Worm (Caenorhabditis elegans) whole organism, late embryonic: ENCODE results near the gene ivph-3.

ENCODE experiments used
- C38D4.7 ChIP-seq: fragments of 200-800 bp; sonication (Bioruptor generic); optimal IDR thresholded peaks from 2 replicates; lab custom pipeline; 2018; ENCODE audit warnings: mild to moderate bottlenecking, missing genetic modification characterization, moderate library complexity, missing compliant biosample characterization
- K02D7.2 ChIP-seq: sonication (generic microtip); optimal IDR thresholded peaks from 2 replicates; lab custom pipeline; 2017; ENCODE audit warnings: mild to moderate bottlenecking, missing genetic modification characterization, missing compliant biosample characterization
- K09A11.1 ChIP-seq: sonication (generic microtip); optimal IDR thresholded peaks from 2 replicates; lab custom pipeline; 2017; ENCODE audit warnings: antibody characterized with exemption, mild to moderate bottlenecking, missing genetic modification characterization, missing compliant biosample characterization; ENCODE audit not compliant: insufficient read depth
- T23F11.4 ChIP-seq: fragments of 200-800 bp; sonication (Bioruptor generic); optimal IDR thresholded peaks from 2 replicates; lab custom pipeline; 2018; ENCODE audit warnings: mild to moderate bottlenecking, missing genetic modification characterization, missing compliant biosample characterization
- Y22D7AL.16 ChIP-seq: sonication (generic microtip); optimal IDR thresholded peaks from 2 replicates; lab custom pipeline; 2016; ENCODE audit warnings: missing genetic modification characterization, missing compliant biosample characterization
- ahr-1 ChIP-seq: sonication (generic microtip); optimal IDR thresholded peaks from 2 replicates; lab custom pipeline; 2016; ENCODE audit warnings: missing genetic modification characterization, missing compliant biosample characterization
- ceh-18 ChIP-seq: sonication (generic microtip); optimal IDR thresholded peaks from 2 replicates; lab custom pipeline; 2016; ENCODE audit warnings: missing genetic modification characterization, missing compliant biosample characterization
- ceh-2 ChIP-seq: sonication (generic microtip); optimal IDR thresholded peaks from 2 replicates; lab custom pipeline; 2016; ENCODE audit warnings: missing genotype, missing genetic modification characterization, missing compliant biosample characterization
- ceh-24 ChIP-seq: sonication (generic microtip); optimal IDR thresholded peaks from 2 replicates; lab custom pipeline; 2016; ENCODE audit warnings: mild to moderate bottlenecking, missing genetic modification characterization, missing compliant biosample characterization
- dmd-4 ChIP-seq: sonication (generic microtip); optimal IDR thresholded peaks from 2 replicates; lab custom pipeline; 2016; ENCODE audit warnings: borderline replicate concordance, missing genetic modification characterization, missing compliant biosample characterization
- elt-4 ChIP-seq: sonication (generic microtip); optimal IDR thresholded peaks from 2 replicates; lab custom pipeline; 2016; ENCODE audit warnings: missing genetic modification characterization, missing compliant biosample characterization
- ets-4 ChIP-seq: sonication (generic microtip); optimal IDR thresholded peaks from 2 replicates; lab custom pipeline; 2016; ENCODE audit warnings: missing genetic modification characterization, missing compliant biosample characterization
- eyg-1 ChIP-seq: sonication (generic microtip); optimal IDR thresholded peaks from 2 replicates; lab custom pipeline; 2016; ENCODE audit warnings: missing genotype, missing genetic modification characterization, missing compliant biosample characterization
- fax-1 ChIP-seq: sonication (generic microtip); optimal IDR thresholded peaks from 2 replicates; lab custom pipeline; 2016; ENCODE audit warnings: missing genotype, missing genetic modification characterization, missing compliant biosample characterization
- hlh-8 ChIP-seq: sonication (generic microtip); optimal IDR thresholded peaks from 2 replicates; lab custom pipeline; 2016; ENCODE audit warnings: missing genotype, missing genetic modification characterization, missing compliant biosample characterization
- lin-11 ChIP-seq: fragments of 200-800 bp; sonication (Bioruptor generic); optimal IDR thresholded peaks from 2 replicates; lab custom pipeline; 2018; ENCODE audit warnings: mild to moderate bottlenecking, missing genetic modification characterization, missing compliant biosample characterization
- madf-2 ChIP-seq: sonication (generic microtip); optimal IDR thresholded peaks from 2 replicates; lab custom pipeline; 2017; ENCODE audit warnings: missing genetic modification characterization, missing compliant biosample characterization
- mec-3 ChIP-seq: sonication (generic microtip); optimal IDR thresholded peaks from 2 replicates; lab custom pipeline; 2016; ENCODE audit warnings: borderline replicate concordance, missing genetic modification characterization, missing compliant biosample characterization
- nfya-1 ChIP-seq: sonication (generic microtip); optimal IDR thresholded peaks from 2 replicates; lab custom pipeline; 2017; ENCODE audit warnings: missing genetic modification characterization, mild to moderate bottlenecking, missing compliant biosample characterization, antibody characterized with exemption, moderate library complexity
- nhr-232 ChIP-seq: sonication (generic microtip); optimal IDR thresholded peaks from 2 replicates; lab custom pipeline; 2016; ENCODE audit warnings: missing genetic modification characterization, missing compliant biosample characterization
- npax-4 ChIP-seq: sonication (generic microtip); optimal IDR thresholded peaks from 2 replicates; lab custom pipeline; 2016; ENCODE audit warnings: missing genetic modification characterization, missing compliant biosample characterization
- odd-2 ChIP-seq: sonication (generic microtip); optimal IDR thresholded peaks from 2 replicates; lab custom pipeline; 2017; ENCODE audit warnings: antibody characterized with exemption, mild to moderate bottlenecking, missing genetic modification characterization, missing compliant biosample characterization
- pag-3 ChIP-seq: sonication (generic microtip); optimal IDR thresholded peaks from 2 replicates; lab custom pipeline; 2016; ENCODE audit warnings: missing compliant biosample characterization, missing genetic modification characterization, borderline replicate concordance
- pat-9 ChIP-seq: fragments of 200-800 bp; sonication (Bioruptor generic); optimal IDR thresholded peaks from 2 replicates; lab custom pipeline; 2018; ENCODE audit warnings: mild to moderate bottlenecking, missing genetic modification characterization, moderate library complexity, missing compliant biosample characterization
- pax-1 ChIP-seq: fragments of 150-350 bp; optimal IDR thresholded peaks from 2 replicates; lab custom pipeline; 2014; ENCODE audit warnings: missing biosample characterization, missing genetic modification characterization
- pha-2 ChIP-seq: sonication (generic microtip); optimal IDR thresholded peaks from 2 replicates; lab custom pipeline; 2017; ENCODE audit warnings: mild to moderate bottlenecking, missing genetic modification characterization, missing compliant biosample characterization
- pha-4 ChIP-seq: fragments of 150-350 bp; optimal IDR thresholded peaks from 2 replicates; lab custom pipeline; 2018; ENCODE audit warnings: missing biosample characterization, missing genetic modification reagents, missing genetic modification characterization
- pqm-1 ChIP-seq: sonication (generic microtip); optimal IDR thresholded peaks from 2 replicates; lab custom pipeline; 2016; ENCODE audit warnings: missing genetic modification characterization, missing compliant biosample characterization
- ref-2 ChIP-seq: sonication (generic microtip); optimal IDR thresholded peaks from 2 replicates; lab custom pipeline; 2016; ENCODE audit warnings: missing genetic modification characterization, missing compliant biosample characterization
- rnt-1 ChIP-seq: sonication (generic microtip); optimal IDR thresholded peaks from 2 replicates; lab custom pipeline; 2016; ENCODE audit warnings: missing genetic modification characterization, missing compliant biosample characterization
- sox-2 ChIP-seq: fragments of 200-800 bp; sonication (Bioruptor generic); IDR thresholded peaks from 2 replicates; pipeline ENCODE4 v1.3.6; 2022; ENCODE audit warnings: missing genetic modification reagents, missing genetic modification characterization, missing compliant biosample characterization
- tbx-2 ChIP-seq: sonication (generic microtip); optimal IDR thresholded peaks from 2 replicates; lab custom pipeline; 2016; ENCODE audit warnings: missing genetic modification characterization, missing compliant biosample characterization
- tbx-7 ChIP-seq: sonication (generic microtip); optimal IDR thresholded peaks from 2 replicates; lab custom pipeline; 2016; ENCODE audit warnings: missing genotype, missing genetic modification characterization, missing compliant biosample characterization
- unc-3 ChIP-seq, 2 experiments: fragments of 200-800 bp in 1 of 2; sonication (Bioruptor generic) in 1 of 2; sonication (generic microtip) in 1 of 2; conservative IDR thresholded peaks in 1 of 2; optimal IDR thresholded peaks in 1 of 2; 2 replicates each; pipeline versions ENCODE4 v1.3.6 to Lab custom; 2016 to 2022; ENCODE audit warnings: missing compliant biosample characterization in 2 of 2, missing genetic modification characterization in 2 of 2, missing genetic modification reagents in 1 of 2
- unc-55 ChIP-seq: sonication (generic microtip); optimal IDR thresholded peaks from 2 replicates; lab custom pipeline; 2017; ENCODE audit warnings: missing biosample characterization, missing genetic modification reagents, missing genetic modification characterization
- unc-86 ChIP-seq: sonication (generic microtip); optimal IDR thresholded peaks from 2 replicates; lab custom pipeline; 2016; ENCODE audit warnings: missing genetic modification characterization, missing compliant biosample characterization
- zip-5 ChIP-seq: sonication (generic microtip); optimal IDR thresholded peaks from 2 replicates; lab custom pipeline; 2016; ENCODE audit warnings: missing genetic modification characterization, missing compliant biosample characterization

ivph-3 gene

ce11 chrIV:3053428-3053827 lies at the start of gene ivph-3:
Gene ivph-3, plus strand, starts transcription at chrIV:3053728.
- TF ChIP-seq hlh-8 (no peak), pha-2 (tag; lab: Kevin White, UChicago) (no peak), odd-2 (tag; lab: Kevin White, UChicago) (no peak), ets-4 (tag; lab: Kevin White, UChicago) (no peak), ceh-18 (no peak)

ce11 chrIV:3008828-3009227 lies 44.7 kb upstream of the ivph-3 start, which contains the start of gene Y54G2A.73:
Gene Y54G2A.73, minus strand, starts transcription at chrIV:3008892.
- TF ChIP-seq pha-4 (tag; lab: Kevin White, UChicago), result no peak
- no peak for TF ChIP-seq pax-1
- no peak for TF ChIP-seq unc-55 (GFP tag; lab: Kevin White, UChicago)
- no peak for TF ChIP-seq zip-5 (tag; lab: Kevin White, UChicago)
- TF ChIP-seq K09A11.1 (tag; lab: Kevin White, UChicago), result no peak
- no peak for TF ChIP-seq odd-2 (tag; lab: Kevin White, UChicago)
- TF ChIP-seq, all 69 proteins: peak for 0

- no peak for TF ChIP-seq ahr-1 (tag; lab: Kevin White, UChicago)
- no peak for TF ChIP-seq elt-4
- no peak for TF ChIP-seq mec-3 (tag; lab: Kevin White, UChicago)
- TF ChIP-seq ref-2, result no peak
- TF ChIP-seq K02D7.2 (tag; lab: Kevin White, UChicago), result no peak
- no peak for TF ChIP-seq ets-4 (tag; lab: Kevin White, UChicago)
- no peak for TF ChIP-seq unc-86 (tag; lab: Kevin White, UChicago)
- TF ChIP-seq tbx-7 (tag; lab: Kevin White, UChicago), result no peak
- TF ChIP-seq ceh-2 (tag; lab: Kevin White, UChicago), result no peak
- TF ChIP-seq ceh-24, result no peak
- no peak for TF ChIP-seq madf-2 (tag; lab: Kevin White, UChicago)
- TF ChIP-seq dmd-4, result no peak
- no peak for TF ChIP-seq eyg-1 (tag; lab: Kevin White, UChicago)
- no peak for TF ChIP-seq rnt-1 (tag; lab: Kevin White, UChicago)
These were observed 41.9 kb upstream of the ivph-3 start for ce11 chrIV:3011647-3012046.

ce11 chrIV:3012374-3013142 lies 41.0 kb upstream of the ivph-3 start, which contains the start of the genes Y54G2A.28 and vrp-1:
Gene Y54G2A.28, minus strand, starts transcription at chrIV:3012421.
Gene vrp-1, plus strand, starts transcription at chrIV:3012587.
- TF ChIP-seq nfya-1 (tag; lab: Kevin White, UChicago) (peak; percentile 81), pag-3 (tag; lab: Kevin White, UChicago) (no peak)
- TF ChIP-seq, all 69 proteins: peak for 1

ce11 chrIV:3014610-3015009 lies 38.9 kb upstream of the ivph-3 start:
- TF ChIP-seq ceh-24, result no peak
- no peak for TF ChIP-seq unc-86 (tag; lab: Kevin White, UChicago)
- no peak for TF ChIP-seq tbx-7 (tag; lab: Kevin White, UChicago)
- no peak for TF ChIP-seq nhr-232
- TF ChIP-seq hlh-8, result no peak
- TF ChIP-seq pqm-1 (tag; lab: Kevin White, UChicago), result no peak
- TF ChIP-seq pag-3 (tag; lab: Kevin White, UChicago), result no peak
- TF ChIP-seq T23F11.4 (GFP tag; lab: Kevin White, UChicago), result no peak
- TF ChIP-seq rnt-1 (tag; lab: Kevin White, UChicago), result peak; percentile 44
- peak; percentile 13 for TF ChIP-seq tbx-2 (tag; lab: Kevin White, UChicago)
- peak; percentile 95 for TF ChIP-seq unc-55 (GFP tag; lab: Kevin White, UChicago)
- no peak for TF ChIP-seq madf-2 (tag; lab: Kevin White, UChicago)
- TF ChIP-seq sox-2 (GFP tag; lab: Robert Waterston, UW), result no peak
- no peak for TF ChIP-seq unc-3 (GFP tag; conservative IDR thresholded peaks at IDR 0.05; lab: Robert Waterston, UW)
- no peak for TF ChIP-seq unc-3 (tag; optimal IDR thresholded peaks at IDR 0.05; lab: Kevin White, UChicago)
- TF ChIP-seq fax-1, result no peak
- no peak for TF ChIP-seq lin-11 (tag; lab: Kevin White, UChicago)
- TF ChIP-seq Y22D7AL.16, result no peak
- TF ChIP-seq pat-9 (tag; lab: Kevin White, UChicago), result no peak
- no peak for TF ChIP-seq odd-2 (tag; lab: Kevin White, UChicago)
- no peak for TF ChIP-seq npax-4
- no peak for TF ChIP-seq ets-4 (tag; lab: Kevin White, UChicago)
- no peak for TF ChIP-seq C38D4.7 (GFP tag; lab: Kevin White, UChicago)
